Fruit fly (Drosophila melanogaster): ENCODE results near the gene eIF3g1.

The eIF3g1 gene

DNA sequence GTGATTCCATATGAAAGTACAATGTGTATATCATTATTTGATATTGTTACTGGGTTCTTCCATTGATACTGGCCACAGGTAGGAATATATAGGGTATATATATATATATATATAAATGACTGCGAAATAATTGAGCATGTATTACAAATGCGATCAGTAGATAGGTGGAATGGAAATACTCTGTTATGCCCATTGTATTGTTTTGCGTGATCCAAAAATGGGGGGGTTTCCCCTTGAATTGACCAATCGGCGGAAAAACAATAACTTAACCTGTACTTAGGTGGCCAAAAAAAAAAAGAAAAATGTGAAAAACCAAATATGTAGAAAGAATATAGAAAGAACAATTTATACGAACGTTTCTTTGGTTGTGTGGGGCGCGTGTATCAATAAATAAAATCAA is 27.8 kb upstream of the eIF3g1 start:
- TF ChIP-seq Rel (GFP tag; optimal IDR thresholded peaks at IDR 0.05) (no peak), Rel (tag; optimal IDR thresholded peaks at IDR 0.05) (peak; percentile 92), woc (GFP tag; optimal IDR thresholded peaks at IDR 0.05) (no peak)

DNA sequence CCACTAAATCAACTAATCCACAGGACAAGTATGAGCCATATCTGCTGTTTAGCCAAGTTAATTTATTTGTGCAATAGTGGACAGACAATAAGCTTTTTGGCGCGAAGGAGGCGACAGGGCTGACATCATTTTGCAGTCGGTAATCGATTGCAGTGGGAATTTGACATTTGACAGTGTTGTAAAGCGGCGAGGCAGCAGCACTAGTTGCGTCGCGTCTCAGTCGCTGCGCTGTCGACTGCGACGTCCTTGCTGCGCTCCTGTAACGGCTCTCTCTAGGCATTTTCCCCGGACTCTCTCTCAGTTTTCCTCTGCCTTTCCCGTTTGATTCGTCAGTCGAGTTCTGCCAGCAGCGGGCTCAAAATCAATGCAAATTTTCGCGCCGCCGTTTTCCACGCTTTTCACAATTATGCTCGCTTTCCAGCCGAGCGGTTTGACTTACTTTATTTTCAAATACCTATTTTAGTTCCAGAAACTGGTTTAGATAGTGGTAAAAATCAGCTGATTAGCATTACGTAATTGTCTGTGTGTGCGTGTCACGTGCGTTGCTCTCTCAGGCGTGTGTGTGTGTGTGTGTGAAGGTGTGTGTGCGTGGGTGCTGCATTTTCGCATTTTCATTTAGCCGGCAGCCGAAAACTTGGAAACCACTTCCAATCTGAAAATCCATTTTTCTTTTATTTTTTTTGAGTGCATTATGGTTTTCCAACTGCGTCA is 26.8 kb upstream of the eIF3g1 start:
- no peak for TF ChIP-seq lola (GFP tag; optimal IDR thresholded peaks at IDR 0.05)

- TF ChIP-seq fru (GFP tag; optimal IDR thresholded peaks at IDR 0.05) (peak; percentile 17), sv (GFP tag; optimal IDR thresholded peaks at IDR 0.05) (no peak)
Measured at dm6 chrX:2635953-2636715, 26.0 kb upstream of the eIF3g1 start.

- no peak for TF ChIP-seq Dfd (GFP tag; optimal IDR thresholded peaks at IDR 0.05)
- peak; percentile 17 for TF ChIP-seq woc (GFP tag; optimal IDR thresholded peaks at IDR 0.05)
- TF ChIP-seq brk (GFP tag; optimal IDR thresholded peaks at IDR 0.05), result no peak
- no peak for TF ChIP-seq CG9705 (GFP tag; optimal IDR thresholded peaks at IDR 0.05)
- peak; percentile 15 for TF ChIP-seq ey (GFP tag; optimal IDR thresholded peaks at IDR 0.05)
- TF ChIP-seq dmrt93B (GFP tag; optimal IDR thresholded peaks at IDR 0.05), result no peak
- TF ChIP-seq Dif (GFP tag; optimal IDR thresholded peaks at IDR 0.05; ENCODE audit: partially characterized antibody), result no peak
- TF ChIP-seq Jra (GFP tag; optimal IDR thresholded peaks at IDR 0.05), result no peak
- no peak for TF ChIP-seq N (GFP tag; optimal IDR thresholded peaks at IDR 0.05)
- no peak for TF ChIP-seq Vsx2 (GFP tag; optimal IDR thresholded peaks at IDR 0.05; ENCODE audit: partially characterized antibody)
- TF ChIP-seq h (GFP tag; optimal IDR thresholded peaks at IDR 0.05), result no peak
- TF ChIP-seq Abd-B (GFP tag; optimal IDR thresholded peaks at IDR 0.05), result no peak
- TF ChIP-seq OdsH (GFP tag; optimal IDR thresholded peaks at IDR 0.05), result no peak
- no peak for TF ChIP-seq CG32264 (GFP tag; optimal IDR thresholded peaks at IDR 0.05)
- TF ChIP-seq psq (GFP tag; optimal IDR thresholded peaks at IDR 0.05), result no peak
- TF ChIP-seq Hr78 (GFP tag; optimal IDR thresholded peaks at IDR 0.05), result no peak
- no peak for TF ChIP-seq GATAd (GFP tag; optimal IDR thresholded peaks at IDR 0.05)
- TF ChIP-seq HLH106 (tag; optimal IDR thresholded peaks at IDR 0.05), result no peak
- no peak for TF ChIP-seq sage (GFP tag; optimal IDR thresholded peaks at IDR 0.05)
- peak; percentile 34 for TF ChIP-seq rgr (GFP tag; optimal IDR thresholded peaks at IDR 0.05)
- TF ChIP-seq CrebA (GFP tag; optimal IDR thresholded peaks at IDR 0.05; ENCODE audit: borderline replicate concordance), result no peak
- no peak for TF ChIP-seq jim (GFP tag; optimal IDR thresholded peaks at IDR 0.05)
- peak; percentile 6 for TF ChIP-seq br (GFP tag; optimal IDR thresholded peaks at IDR 0.05)
- TF ChIP-seq dsf (GFP tag; optimal IDR thresholded peaks at IDR 0.05; ENCODE audit: borderline replicate concordance), result no peak
- TF ChIP-seq sv (GFP tag; optimal IDR thresholded peaks at IDR 0.05), result no peak
- TF ChIP-seq Sp1 (GFP tag; optimal IDR thresholded peaks at IDR 0.05), result no peak
- TF ChIP-seq Hr83 (GFP tag; optimal IDR thresholded peaks at IDR 0.05; ENCODE audit: poor library complexity, severe bottlenecking), result no peak
- TF ChIP-seq dl (GFP tag; optimal IDR thresholded peaks at IDR 0.05; ENCODE audit: insufficient read depth in 1 of 2, partially characterized antibody in 2 of 2), result no peak
- no peak for TF ChIP-seq usp (GFP tag; optimal IDR thresholded peaks at IDR 0.05)
- TF ChIP-seq Myc (optimal IDR thresholded peaks at IDR 0.05), result no peak
- no peak for TF ChIP-seq lola (GFP tag; optimal IDR thresholded peaks at IDR 0.05)
- TF ChIP-seq fru (GFP tag; optimal IDR thresholded peaks at IDR 0.05), result no peak
- TF ChIP-seq Mio (GFP tag; optimal IDR thresholded peaks at IDR 0.05), result no peak
- no peak for TF ChIP-seq pan (optimal IDR thresholded peaks at IDR 0.05)
- TF ChIP-seq foxo (GFP tag; optimal IDR thresholded peaks at IDR 0.05), result peak in 1 of 2 experiments; percentile 27
Measured at dm6 chrX:2635075-2635643, 25.0 kb upstream of the eIF3g1 start.

All from whole organism, wandering third instar larva.